Worm (Caenorhabditis elegans) whole organism, L4 larva: ENCODE data around the gene F43E2.11.

Source experiments
- F26F4.8 ChIP-seq: fragments of 200-800 bp; sonication (Bioruptor generic); conservative IDR thresholded peaks from 2 replicates; pipeline ENCODE4 v1.3.6; 2022; ENCODE audit warnings: missing genetic modification characterization, missing compliant biosample characterization
- F37D6.2 ChIP-seq: sonication (generic microtip); optimal IDR thresholded peaks from 2 replicates; lab custom pipeline; 2016; ENCODE audit warnings: mild to moderate bottlenecking, missing genetic modification characterization, missing compliant biosample characterization
- T20F7.1 ChIP-seq: fragments of 200-800 bp; sonication (Bioruptor generic); optimal IDR thresholded peaks from 2 replicates; lab custom pipeline; 2018; ENCODE audit warnings: mild to moderate bottlenecking, missing genetic modification characterization, missing compliant biosample characterization
- Y48G9A.11 ChIP-seq: fragments of 200-800 bp; sonication (Bioruptor generic); IDR thresholded peaks from 2 replicates; pipeline ENCODE4 v1.3.6; 2022; ENCODE audit warnings: missing genetic modification reagents, missing genetic modification characterization, missing compliant biosample characterization
- Y75B8A.6 ChIP-seq: fragments of 200-800 bp; sonication (Bioruptor generic); IDR thresholded peaks from 2 replicates; pipeline ENCODE4 v1.3.6; 2022; ENCODE audit warnings: missing genetic modification reagents, missing genetic modification characterization, missing compliant biosample characterization
- arid-1 ChIP-seq: fragments of 200-800 bp; sonication (Bioruptor generic); conservative IDR thresholded peaks from 2 replicates; pipeline ENCODE4 v1.3.6; 2022; ENCODE audit warnings: missing genetic modification reagents, missing genetic modification characterization, missing compliant biosample characterization
- ceh-20 ChIP-seq: fragments of 200-800 bp; sonication (Bioruptor generic); IDR thresholded peaks from 2 replicates; pipeline ENCODE4 v1.3.6; 2022; ENCODE audit warnings: missing genetic modification reagents, missing genetic modification characterization, missing compliant biosample characterization
- ceh-32 ChIP-seq: sonication (generic microtip); optimal IDR thresholded peaks from 2 replicates; lab custom pipeline; 2016; ENCODE audit warnings: mild to moderate bottlenecking, missing genetic modification characterization, missing compliant biosample characterization; ENCODE audit not compliant: poor library complexity
- ceh-44 ChIP-seq: fragments of 200-800 bp; sonication (Bioruptor generic); IDR thresholded peaks from 2 replicates; pipeline ENCODE4 v1.3.6; 2022; ENCODE audit warnings: missing genetic modification reagents, missing genetic modification characterization, missing compliant biosample characterization
- ces-1 ChIP-seq: fragments of 150-350 bp; sonication (generic microtip); optimal IDR thresholded peaks from 4 replicates; lab custom pipeline; 2014; ENCODE audit warnings: missing biosample characterization, missing genetic modification reagents, missing genetic modification characterization
- cey-2 ChIP-seq: sonication (generic microtip); optimal IDR thresholded peaks from 3 replicates; lab custom pipeline; 2017; ENCODE audit warnings: missing genetic modification characterization, mild to moderate bottlenecking, missing compliant biosample characterization, antibody characterized with exemption, borderline replicate concordance; ENCODE audit not compliant: insufficient read depth
- ctbp-1 ChIP-seq: fragments of 200-800 bp; sonication (Bioruptor generic); IDR thresholded peaks from 2 replicates; pipeline ENCODE4 v1.3.6; 2022; ENCODE audit warnings: missing genetic modification reagents, missing genetic modification characterization, missing compliant biosample characterization
- daf-16 ChIP-seq, 3 experiments: sonication (generic microtip); optimal IDR thresholded peaks; 2 replicates each; lab custom pipeline; 2016 to 2017; ENCODE audit warnings: missing genetic modification characterization in 3 of 3, missing genetic modification reagents in 3 of 3, mild to moderate bottlenecking in 2 of 3, missing compliant biosample characterization in 2 of 3, missing biosample characterization in 1 of 3, moderate library complexity in 1 of 3
- daf-19 ChIP-seq: fragments of 200-800 bp; sonication (Bioruptor generic); conservative IDR thresholded peaks from 2 replicates; pipeline ENCODE4 v1.3.6; 2022; ENCODE audit warnings: missing genetic modification characterization, missing compliant biosample characterization
- daf-8 ChIP-seq: fragments of 200-800 bp; sonication (Bioruptor generic); IDR thresholded peaks from 2 replicates; pipeline ENCODE4 v1.3.6; 2022; ENCODE audit warnings: missing genetic modification characterization, missing compliant biosample characterization
- dmd-6 ChIP-seq: fragments of 200-800 bp; sonication (Bioruptor generic); IDR thresholded peaks from 2 replicates; pipeline ENCODE4 v1.3.6; 2022; ENCODE audit warnings: missing genetic modification reagents, missing genetic modification characterization, missing compliant biosample characterization
- dmd-8 ChIP-seq: fragments of 200-800 bp; sonication (Bioruptor generic); IDR thresholded peaks from 2 replicates; pipeline ENCODE4 v1.3.6; 2022; ENCODE audit warnings: missing genetic modification characterization, missing compliant biosample characterization
- egl-27 ChIP-seq: sonication (generic microtip); optimal IDR thresholded peaks from 3 replicates; lab custom pipeline; 2017; ENCODE audit warnings: missing biosample characterization, missing genetic modification reagents, missing genetic modification characterization
- egl-43 ChIP-seq: fragments of 200-800 bp; sonication (Bioruptor generic); IDR thresholded peaks from 2 replicates; pipeline ENCODE4 v1.3.6; 2022; ENCODE audit warnings: missing genetic modification reagents, missing genetic modification characterization, missing compliant biosample characterization
- gei-8 ChIP-seq: fragments of 200-800 bp; sonication (Bioruptor generic); optimal IDR thresholded peaks from 2 replicates; lab custom pipeline; 2018; ENCODE audit warnings: mild to moderate bottlenecking, missing genetic modification characterization, missing compliant biosample characterization
- hif-1 ChIP-seq, 2 experiments: sonication (generic microtip); optimal IDR thresholded peaks; 2 replicates each; lab custom pipeline; 2016 to 2017; ENCODE audit warnings: missing compliant biosample characterization in 2 of 2, missing genetic modification characterization in 2 of 2, missing genetic modification reagents in 2 of 2, missing genotype in 2 of 2, mild to moderate bottlenecking in 1 of 2
- hmg-1.1 ChIP-seq: fragments of 200-800 bp; sonication (Bioruptor generic); IDR thresholded peaks from 2 replicates; pipeline ENCODE4 v1.3.6; 2022; ENCODE audit warnings: missing genetic modification reagents, missing genetic modification characterization, missing compliant biosample characterization
- lim-7 ChIP-seq: fragments of 200-800 bp; sonication (Bioruptor generic); IDR thresholded peaks from 2 replicates; pipeline ENCODE4 v1.3.6; 2022; ENCODE audit warnings: missing genetic modification characterization, missing compliant biosample characterization
- madf-5 ChIP-seq, 2 experiments: fragments of 200-800 bp; sonication (Bioruptor generic); IDR thresholded peaks; 2 replicates each; pipeline ENCODE4 v1.3.6; 2022; ENCODE audit warnings: missing compliant biosample characterization in 2 of 2, missing genetic modification characterization in 2 of 2
- madf-9 ChIP-seq: fragments of 200-800 bp; sonication (Bioruptor generic); conservative IDR thresholded peaks from 2 replicates; pipeline ENCODE4 v1.3.6; 2022; ENCODE audit warnings: missing genetic modification reagents, missing genetic modification characterization, missing compliant biosample characterization
- mdt-29 ChIP-seq: fragments of 200-800 bp; sonication (Bioruptor generic); IDR thresholded peaks from 2 replicates; pipeline ENCODE4 v1.3.6; 2022; ENCODE audit warnings: missing genetic modification reagents, missing genetic modification characterization, missing compliant biosample characterization
- mep-1 ChIP-seq: fragments of 150-350 bp; sonication (generic microtip); optimal IDR thresholded peaks from 3 replicates; lab custom pipeline; 2014; ENCODE audit warnings: missing biosample characterization, missing genetic modification characterization
- mes-2 ChIP-seq: sonication (generic microtip); optimal IDR thresholded peaks from 2 replicates; lab custom pipeline; 2016; ENCODE audit warnings: missing genotype, mild to moderate bottlenecking, missing genetic modification characterization, missing compliant biosample characterization; ENCODE audit not compliant: poor library complexity, severe bottlenecking
- nhr-11 ChIP-seq: fragments of 150-350 bp; optimal IDR thresholded peaks from 2 replicates; lab custom pipeline; 2014; ENCODE audit warnings: missing biosample characterization, missing genetic modification characterization
- nhr-25 ChIP-seq: sonication (generic microtip); optimal IDR thresholded peaks from 2 replicates; lab custom pipeline; 2017; ENCODE audit warnings: missing genetic modification characterization, mild to moderate bottlenecking, missing compliant biosample characterization, antibody characterized with exemption, moderate library complexity, borderline replicate concordance; ENCODE audit not compliant: insufficient read depth
- nhr-42 ChIP-seq: fragments of 200-800 bp; sonication (Bioruptor generic); IDR thresholded peaks from 2 replicates; pipeline ENCODE4 v1.3.6; 2022; ENCODE audit warnings: missing genetic modification characterization, missing compliant biosample characterization
- nhr-48 ChIP-seq: sonication (generic microtip); optimal IDR thresholded peaks from 2 replicates; lab custom pipeline; 2016; ENCODE audit warnings: mild to moderate bottlenecking, missing genetic modification characterization, missing compliant biosample characterization
- nhr-76 ChIP-seq: fragments of 150-350 bp; optimal IDR thresholded peaks from 2 replicates; lab custom pipeline; 2014; ENCODE audit warnings: missing biosample characterization, missing genetic modification characterization
- php-3 ChIP-seq: fragments of 200-800 bp; sonication (Bioruptor generic); IDR thresholded peaks from 2 replicates; pipeline ENCODE4 v1.3.6; 2022; ENCODE audit warnings: missing genetic modification reagents, missing genetic modification characterization, missing compliant biosample characterization
- rbr-2 ChIP-seq: sonication (generic microtip); optimal IDR thresholded peaks from 2 replicates; lab custom pipeline; 2016; ENCODE audit warnings: missing genotype, missing genetic modification characterization, missing compliant biosample characterization
- skn-1 ChIP-seq: fragments of 150-350 bp; optimal IDR thresholded peaks from 2 replicates; lab custom pipeline; 2014; ENCODE audit warnings: missing biosample characterization, missing genetic modification characterization
- spr-3 ChIP-seq: fragments of 200-800 bp; sonication (Bioruptor generic); optimal IDR thresholded peaks from 2 replicates; lab custom pipeline; 2018; ENCODE audit warnings: mild to moderate bottlenecking, missing genetic modification characterization, missing compliant biosample characterization
- unc-39 ChIP-seq: sonication (generic microtip); optimal IDR thresholded peaks from 2 replicates; lab custom pipeline; 2017; ENCODE audit warnings: missing biosample characterization, missing genetic modification characterization
- unc-62 ChIP-seq, 3 experiments: fragments of 150-350 bp in 1 of 3; sonication (generic microtip); optimal IDR thresholded peaks in 2 of 3; peaks in 1 of 3; 1 replicate in 1 of 3; 2 replicates in 2 of 3; lab custom pipeline; 2014 to 2017; ENCODE audit warnings: missing biosample characterization in 3 of 3, missing genetic modification characterization in 3 of 3, missing genetic modification reagents in 3 of 3, missing genotype in 1 of 3
- vab-7 ChIP-seq: fragments of 200-800 bp; sonication (Bioruptor generic); IDR thresholded peaks from 2 replicates; pipeline ENCODE4 v1.3.6; 2022; ENCODE audit warnings: missing genetic modification reagents, missing genetic modification characterization, missing compliant biosample characterization
- zfp-3 ChIP-seq: fragments of 200-800 bp; sonication (Bioruptor generic); conservative IDR thresholded peaks from 2 replicates; pipeline ENCODE4 v1.3.6; 2022; ENCODE audit warnings: missing genetic modification reagents, missing genetic modification characterization, missing compliant biosample characterization
- zip-11 ChIP-seq: fragments of 200-800 bp; sonication (Bioruptor generic); IDR thresholded peaks from 2 replicates; pipeline ENCODE4 v1.3.6; 2022; ENCODE audit warnings: missing genetic modification characterization, missing compliant biosample characterization

The F43E2.11 gene

ce11 chrII:7319471-7319870 lies 50.6 kb downstream of the F43E2.11 start:
- peak; percentile 67; the same call in 1 of the 2 replicates for TF ChIP-seq daf-19 (GFP tag; lab: Robert Waterston, UW)
- no peak for TF ChIP-seq rbr-2 (tag; lab: Kevin White, UChicago)
- TF ChIP-seq nhr-11 (tag; lab: Kevin White, UChicago): no peak
- no peak for TF ChIP-seq unc-39
- TF ChIP-seq lim-7 (GFP tag; lab: Robert Waterston, UW): 0 out of 2 replicates have a peak, but pooled peaks have one; percentile 39
- TF ChIP-seq F26F4.8: 0 out of 2 replicates have a peak, but pooled peaks have one; percentile 41
- TF ChIP-seq nhr-48 (tag; lab: Kevin White, UChicago): no peak
- no peak for TF ChIP-seq T20F7.1 (GFP tag; lab: Kevin White, UChicago)
- TF ChIP-seq skn-1 (tag; lab: Kevin White, UChicago): no peak
- TF ChIP-seq mep-1: no peak
- peak; percentile 64 for TF ChIP-seq gei-8 (GFP tag; lab: Kevin White, UChicago)
- TF ChIP-seq unc-62 (GFP tag; optimal IDR thresholded peaks at IDR 0.05 in 1 of 2; lab: Kevin White, UChicago): peak in 1 of 2 experiments; percentile 0
- no peak for TF ChIP-seq unc-62 (tag; optimal IDR thresholded peaks at IDR 0.05; lab: Kevin White, UChicago)
- no peak for TF ChIP-seq ceh-32 (tag; lab: Kevin White, UChicago)
- TF ChIP-seq nhr-42 (GFP tag; lab: Robert Waterston, UW): peak; percentile 74
- TF ChIP-seq ces-1: no peak
- TF ChIP-seq daf-8 (GFP tag; lab: Robert Waterston, UW): no peak
- TF ChIP-seq F37D6.2 (tag; lab: Kevin White, UChicago): peak; percentile 38
- peak; percentile 77; the same call in 1 of the 2 replicates for TF ChIP-seq egl-43 (GFP tag; lab: Robert Waterston, UW)
- TF ChIP-seq ctbp-1 (GFP tag; lab: Robert Waterston, UW): peak; percentile 76
- 0 out of 2 replicates have a peak, but pooled peaks have one; percentile 35 for TF ChIP-seq ceh-20 (GFP tag; lab: Robert Waterston, UW)
- TF ChIP-seq nhr-76 (tag; lab: Kevin White, UChicago): no peak
- peak; percentile 49; the same call in 1 of the 2 replicates for TF ChIP-seq hmg-1.1
- 0 out of 2 replicates have a peak, but pooled peaks have one; percentile 10 for TF ChIP-seq madf-9 (GFP tag; lab: Robert Waterston, UW)
- TF ChIP-seq zip-11 (GFP tag; lab: Robert Waterston, UW): 0 out of 2 replicates have a peak, but pooled peaks have one; percentile 28
- TF ChIP-seq spr-3: peak; percentile 14
- TF ChIP-seq madf-5 (GFP tag; IDR thresholded peaks at IDR 0.05; lab: Robert Waterston, UW): 0 out of 4 replicates have a peak, but pooled peaks of 1 of the 2 experiments have one; percentile 21
- peak in 1 of 2 experiments; percentile 61 for TF ChIP-seq hif-1 (tag; optimal IDR thresholded peaks at IDR 0.05; lab: Kevin White, UChicago)
- TF ChIP-seq egl-27 (tag; lab: Kevin White, UChicago): no peak
- 0 out of 2 replicates have a peak, but pooled peaks have one; percentile 43 for TF ChIP-seq php-3 (GFP tag; lab: Robert Waterston, UW)
- TF ChIP-seq zfp-3 (GFP tag; lab: Robert Waterston, UW): 0 out of 2 replicates have a peak, but pooled peaks have one; percentile 43
- TF ChIP-seq ceh-44 (GFP tag; lab: Robert Waterston, UW): no peak
- TF ChIP-seq mes-2 (tag; lab: Kevin White, UChicago): no peak
- peak in 1 of 2 experiments; percentile 55 for TF ChIP-seq daf-16 (GFP tag; optimal IDR thresholded peaks at IDR 0.05; lab: Kevin White, UChicago)
- no peak for TF ChIP-seq daf-16 (tag; optimal IDR thresholded peaks at IDR 0.05; lab: Kevin White, UChicago)
- 0 out of 2 replicates have a peak, but pooled peaks have one; percentile 15 for TF ChIP-seq dmd-6 (GFP tag; lab: Robert Waterston, UW)
- no peak for TF ChIP-seq nhr-25 (tag; lab: Kevin White, UChicago)
- TF ChIP-seq cey-2: no peak
- peak; percentile 64; the same call in 1 of the 2 replicates for TF ChIP-seq arid-1 (GFP tag; lab: Robert Waterston, UW)
- TF ChIP-seq dmd-8: 0 out of 2 replicates have a peak, but pooled peaks have one; percentile 38
- peak; percentile 33; the same call in 1 of the 2 replicates for TF ChIP-seq vab-7 (GFP tag; lab: Robert Waterston, UW)
- TF ChIP-seq Y48G9A.11: 0 out of 2 replicates have a peak, but pooled peaks have one; percentile 41
- TF ChIP-seq Y75B8A.6 (GFP tag; lab: Robert Waterston, UW): 0 out of 2 replicates have a peak, but pooled peaks have one; percentile 31
- no peak for TF ChIP-seq mdt-29 (GFP tag; lab: Robert Waterston, UW)
- TF ChIP-seq, all 104 proteins: peak for 25
